Worm (Caenorhabditis elegans): ENCODE results near the gene npp-3.

The npp-3 gene

DNA sequence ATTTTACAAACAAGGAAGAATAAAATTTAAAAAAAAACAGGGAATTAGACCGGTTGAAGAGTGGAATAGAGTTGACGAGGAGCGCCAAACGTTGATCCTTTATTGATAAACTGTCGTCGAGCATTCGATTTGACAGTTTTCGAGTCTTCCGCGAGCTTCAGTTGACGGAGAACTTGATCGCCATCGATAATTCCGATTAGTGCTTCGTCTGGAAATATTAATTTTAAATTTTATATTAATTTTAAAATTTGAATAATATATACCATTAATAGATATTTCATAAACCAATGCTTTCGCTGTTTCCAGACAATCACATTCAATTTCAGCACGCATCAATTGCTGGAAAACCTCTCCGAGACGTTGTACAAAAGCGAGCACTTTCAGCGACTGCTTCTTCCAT lies 8.9 kb downstream of the npp-3 start, which contains the start of gene K12D12.4:
Gene K12D12.4 (minus strand): TSS at position 101 of the 400 bp plus-strand sequence.
- TF ChIP-seq snpc-4 (tag; optimal IDR thresholded peaks at IDR 0.05) = no peak
- no peak for TF ChIP-seq dmd-4 (tag; optimal IDR thresholded peaks at IDR 0.05)
- no peak for TF ChIP-seq nhr-25 (tag; optimal IDR thresholded peaks at IDR 0.05)
- TF ChIP-seq ZK546.5 (tag; optimal IDR thresholded peaks at IDR 0.05) = no peak
- TF ChIP-seq elt-1 (tag; optimal IDR thresholded peaks at IDR 0.05) = no peak
- no peak for TF ChIP-seq nhr-11 (tag; optimal IDR thresholded peaks at IDR 0.05)
- no peak for TF ChIP-seq nhr-237 (tag; optimal IDR thresholded peaks at IDR 0.05)
- TF ChIP-seq sma-3 (GFP tag; optimal IDR thresholded peaks at IDR 0.05) = no peak

- no peak for TF ChIP-seq peb-1 (tag; optimal IDR thresholded peaks at IDR 0.05)
- TF ChIP-seq sma-9 (GFP tag; optimal IDR thresholded peaks at IDR 0.05) = no peak
- no peak for TF ChIP-seq sma-9 (tag; optimal IDR thresholded peaks at IDR 0.05)
- TF ChIP-seq elt-3 (tag; optimal IDR thresholded peaks at IDR 0.05) = no peak
- TF ChIP-seq snpc-4 (tag; optimal IDR thresholded peaks at IDR 0.05) = no peak
- TF ChIP-seq nhr-25 (tag; optimal IDR thresholded peaks at IDR 0.05) = no peak
- TF ChIP-seq F13H6.1 (tag; optimal IDR thresholded peaks at IDR 0.05) = no peak
- TF ChIP-seq ceh-16 (tag; optimal IDR thresholded peaks at IDR 0.05) = no peak
- TF ChIP-seq aly-2 (tag; optimal IDR thresholded peaks at IDR 0.05) = no peak
- no peak for TF ChIP-seq nhr-77 (tag; optimal IDR thresholded peaks at IDR 0.05)
- no peak for TF ChIP-seq ceh-82 (tag; optimal IDR thresholded peaks at IDR 0.05)
These were observed 13.9 kb downstream of the npp-3 start, which contains the start of gene K12D12.5 for ce11 chrII:11860623-11861079. Gene K12D12.5, plus strand, starts transcription at chrII:11861029.

DNA sequence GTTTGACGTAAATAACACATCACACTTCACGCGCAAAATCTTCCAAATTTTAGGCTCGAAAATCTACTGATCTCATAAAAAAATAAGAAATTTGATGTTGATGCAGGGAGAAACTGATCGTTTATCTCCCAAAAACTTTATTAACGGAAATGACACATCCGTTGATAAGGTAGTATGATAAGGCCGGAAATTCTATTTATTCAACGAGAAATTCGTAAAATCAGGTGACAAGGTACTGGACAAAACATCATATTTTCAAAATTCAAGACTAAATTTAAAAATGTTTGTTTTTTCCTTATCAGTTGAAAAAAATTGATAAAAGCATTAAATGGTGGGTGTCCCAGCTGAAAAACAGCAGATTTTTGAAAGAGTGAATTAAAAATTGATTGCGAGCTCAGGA lies 14.8 kb downstream of the npp-3 start:
- no peak for TF ChIP-seq ZK546.5 (tag; optimal IDR thresholded peaks at IDR 0.05)
- TF ChIP-seq R02D3.7 (tag; optimal IDR thresholded peaks at IDR 0.05) = no peak
- no peak for TF ChIP-seq mdl-1 (tag; optimal IDR thresholded peaks at IDR 0.05)
- TF ChIP-seq unc-39 (tag; optimal IDR thresholded peaks at IDR 0.05) = no peak
- TF ChIP-seq gmeb-1 (tag; optimal IDR thresholded peaks at IDR 0.05) = peak; percentile 11
- no peak for TF ChIP-seq nhr-11 (tag; optimal IDR thresholded peaks at IDR 0.05)
- no peak for TF ChIP-seq ama-1 (optimal IDR thresholded peaks at IDR 0.05)
- TF ChIP-seq nhr-77 (tag; optimal IDR thresholded peaks at IDR 0.05) = no peak
- TF ChIP-seq fos-1 (tag; optimal IDR thresholded peaks at IDR 0.05) = peak; percentile 26

DNA sequence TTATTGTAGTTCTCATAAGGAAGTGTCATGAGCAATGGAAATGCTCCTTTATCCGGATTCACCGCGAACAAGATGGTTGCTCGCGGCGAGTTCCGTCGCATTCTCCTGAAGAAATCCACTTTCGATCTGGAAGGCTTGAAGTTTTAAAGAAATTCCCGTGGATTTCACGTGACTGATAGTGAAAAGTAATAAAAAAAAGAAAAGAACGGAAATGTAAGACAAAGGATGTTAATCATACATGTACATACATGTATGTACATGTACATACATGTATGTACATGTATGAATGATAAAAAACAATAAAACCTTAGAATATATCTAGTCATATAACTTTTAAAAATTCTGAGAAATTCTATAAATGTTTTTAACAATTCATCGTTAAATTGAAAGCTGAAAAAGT lies 18.2 kb downstream of the npp-3 start, which contains the start of gene clh-1:
Gene clh-1 (minus strand): TSS at position 101 of the 400 bp plus-strand sequence.
- TF ChIP-seq egl-27 (tag; optimal IDR thresholded peaks at IDR 0.05) (no peak), mdl-1 (tag; optimal IDR thresholded peaks at IDR 0.05) (no peak), ztf-1 (GFP tag; conservative IDR thresholded peaks at IDR 0.05) (no peak), snpc-4 (tag; optimal IDR thresholded peaks at IDR 0.05) (no peak)

DNA sequence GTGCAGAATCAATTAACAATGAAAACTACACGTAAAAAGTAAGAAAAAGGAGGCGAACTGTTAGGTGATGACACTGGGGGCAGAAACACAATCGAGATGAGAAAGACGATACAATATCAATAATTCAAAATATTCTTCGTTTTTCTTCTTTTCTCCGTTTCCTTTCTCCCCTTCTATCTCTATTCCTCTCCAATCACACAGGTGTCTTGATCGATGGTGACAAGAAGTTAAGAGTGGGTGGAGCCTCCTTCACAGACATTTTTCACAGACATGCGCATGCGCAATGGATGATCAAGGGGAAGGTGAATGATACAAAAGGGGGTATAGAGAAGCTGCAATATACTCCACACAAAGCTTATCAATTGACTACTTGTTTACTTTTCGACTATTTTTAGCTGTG lies 19.8 kb downstream of the npp-3 start:
- TF ChIP-seq lsy-2 (tag; optimal IDR thresholded peaks at IDR 0.05) = no peak
- TF ChIP-seq mdl-1 (tag; optimal IDR thresholded peaks at IDR 0.05) = no peak
- no peak for TF ChIP-seq crh-2 (tag; optimal IDR thresholded peaks at IDR 0.05)
- no peak for TF ChIP-seq nhr-21 (tag; optimal IDR thresholded peaks at IDR 0.05)
- no peak for TF ChIP-seq nhr-10 (tag; optimal IDR thresholded peaks at IDR 0.05)
- no peak for TF ChIP-seq fos-1 (tag; optimal IDR thresholded peaks at IDR 0.05)
- no peak for TF ChIP-seq nhr-11 (tag; optimal IDR thresholded peaks at IDR 0.05)
- no peak for TF ChIP-seq nhr-25 (tag; optimal IDR thresholded peaks at IDR 0.05)
- TF ChIP-seq elt-3 (tag; optimal IDR thresholded peaks at IDR 0.05) = no peak
- TF ChIP-seq ztf-11 (tag; optimal IDR thresholded peaks at IDR 0.05) = no peak
- no peak for TF ChIP-seq gmeb-1 (tag; optimal IDR thresholded peaks at IDR 0.05)
- no peak for TF ChIP-seq zag-1 (tag; optimal IDR thresholded peaks at IDR 0.05)
- no peak for TF ChIP-seq skn-1 (tag; optimal IDR thresholded peaks at IDR 0.05)
- no peak for TF ChIP-seq egl-27 (tag; optimal IDR thresholded peaks at IDR 0.05)
- no peak for TF ChIP-seq nhr-129 (tag; optimal IDR thresholded peaks at IDR 0.05)
- TF ChIP-seq alr-1 (tag; optimal IDR thresholded peaks at IDR 0.05) = no peak
- no peak for TF ChIP-seq sem-4 (tag; optimal IDR thresholded peaks at IDR 0.05)

DNA sequence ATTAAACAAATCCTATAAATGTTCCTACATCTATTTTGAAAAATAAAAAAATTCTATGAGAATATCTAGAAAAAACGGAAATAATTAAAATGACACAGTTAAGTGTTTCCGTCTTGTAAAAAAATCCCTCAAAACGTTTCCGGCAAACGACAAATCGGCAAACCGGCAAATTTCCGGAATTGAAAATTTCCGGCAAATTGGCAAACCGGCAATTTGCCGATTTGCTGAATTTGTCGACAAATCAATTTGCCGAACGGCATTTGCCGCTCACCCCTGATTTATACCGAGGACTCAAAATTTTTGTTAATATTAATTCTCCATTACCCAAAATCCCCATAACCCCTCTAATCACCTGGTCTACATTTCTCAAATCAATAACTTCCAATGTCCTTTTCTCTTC lies 21.5 kb downstream of the npp-3 start:
- TF ChIP-seq dmd-4 (tag; optimal IDR thresholded peaks at IDR 0.05) = no peak
- no peak for TF ChIP-seq nhr-23 (tag; optimal IDR thresholded peaks at IDR 0.05)
- no peak for TF ChIP-seq zag-1 (tag; optimal IDR thresholded peaks at IDR 0.05)
- TF ChIP-seq mab-5 (tag; optimal IDR thresholded peaks at IDR 0.05) = no peak
- TF ChIP-seq nhr-77 (tag; optimal IDR thresholded peaks at IDR 0.05) = no peak
- TF ChIP-seq nhr-237 (tag; optimal IDR thresholded peaks at IDR 0.05) = no peak
- TF ChIP-seq aly-2 (tag; optimal IDR thresholded peaks at IDR 0.05) = no peak
- TF ChIP-seq alr-1 (tag; optimal IDR thresholded peaks at IDR 0.05) = no peak
- no peak for TF ChIP-seq lin-39 (tag; optimal IDR thresholded peaks at IDR 0.05)
